Worm (Caenorhabditis elegans) whole organism, dauer: ENCODE measurements around the gene E01G4.6.

Experiments used
- unc-62 ChIP-seq: sonication (generic microtip); optimal IDR thresholded peaks from 2 replicates; lab custom pipeline; 2017; ENCODE audit warnings: missing biosample characterization, missing genetic modification reagents, missing genetic modification characterization

Gene E01G4.6

DNA sequence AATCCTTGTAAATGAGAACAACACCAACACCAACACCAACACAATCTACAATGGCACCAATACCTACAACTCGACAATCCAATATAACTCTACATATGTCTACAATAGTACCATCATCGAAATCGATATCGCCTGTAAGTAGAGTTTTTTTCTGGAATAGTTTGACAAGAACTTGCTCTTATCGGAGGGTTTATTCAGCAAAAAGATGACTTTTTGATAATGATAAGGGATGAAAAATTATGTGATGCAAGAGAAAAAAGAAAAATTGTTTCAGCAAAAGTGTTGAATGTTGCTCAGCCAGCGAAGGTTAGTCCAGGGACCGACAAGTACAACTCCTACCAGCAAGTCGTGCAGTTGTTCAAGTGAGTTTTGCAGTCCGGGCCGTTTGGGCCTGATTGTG is 26.4 kb downstream of the E01G4.6 start:
- TF ChIP-seq unc-62 (GFP tag; lab: Kevin White, UChicago), result no peak

DNA sequence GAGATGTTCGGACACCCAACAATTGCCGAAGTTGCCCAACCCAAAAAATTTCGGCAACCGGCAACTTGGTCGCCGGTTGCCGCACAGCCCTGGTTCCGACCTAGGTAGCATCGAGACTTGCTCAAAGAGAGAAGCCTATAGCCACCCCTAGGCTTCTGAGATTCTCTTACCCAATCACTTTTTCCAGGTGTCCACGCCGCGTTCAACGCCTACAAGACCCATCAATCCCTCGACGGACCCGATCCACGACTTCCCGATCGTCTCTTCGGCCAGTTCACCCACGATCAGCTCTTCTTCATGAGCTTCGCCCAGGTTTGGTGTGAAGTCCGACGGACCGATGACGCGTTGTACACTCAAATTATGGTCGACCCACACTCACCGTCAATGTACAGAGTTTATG is 33.6 kb downstream of the E01G4.6 start:
- no peak for TF ChIP-seq unc-62 (GFP tag; lab: Kevin White, UChicago)

DNA sequence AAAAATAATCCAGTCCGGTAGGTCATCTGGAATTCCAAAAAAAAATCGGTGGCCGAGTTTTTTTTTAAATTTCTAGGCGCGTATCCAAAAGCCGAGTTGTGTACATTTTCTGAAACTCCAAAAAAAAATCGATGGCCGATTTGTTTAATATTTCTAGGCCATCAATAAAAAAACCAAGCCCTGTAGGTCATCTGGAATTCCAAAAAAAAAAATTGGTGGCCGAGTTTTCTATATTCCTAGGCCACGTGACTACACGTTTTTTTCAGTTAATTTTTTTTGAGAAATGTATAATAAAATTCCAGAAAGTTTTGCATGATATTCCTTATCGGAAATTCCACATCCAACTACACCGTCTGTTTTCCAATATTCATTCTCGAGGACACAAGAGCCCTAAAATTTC is 35.4 kb downstream of the E01G4.6 start, which contains the start of gene sre-45:
sre-45 (plus strand) TSS at position 301 of the 400 bp plus-strand sequence.
- TF ChIP-seq unc-62 (GFP tag; lab: Kevin White, UChicago), result no peak

DNA sequence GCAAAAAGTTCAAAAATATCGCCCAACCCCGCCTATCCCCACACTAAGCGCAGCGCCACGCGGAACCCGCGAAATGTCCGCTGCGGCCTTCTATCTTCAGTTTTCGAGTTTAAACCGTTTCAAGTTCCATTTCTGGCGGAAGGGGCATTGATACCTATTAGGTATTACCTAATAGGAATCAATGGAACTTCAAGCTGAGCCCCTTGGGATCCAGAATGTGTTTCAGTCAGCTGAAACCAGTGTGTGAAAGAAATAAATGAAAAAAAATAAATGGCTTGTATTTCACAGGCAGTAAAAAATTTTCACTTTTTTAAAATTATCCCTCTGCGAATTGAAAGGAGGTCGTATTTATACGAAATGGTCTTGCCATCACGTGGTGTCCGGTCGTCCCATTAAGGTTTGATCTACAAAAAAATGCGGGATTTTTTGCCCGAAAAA is 39.0 kb downstream of the E01G4.6 start:
- TF ChIP-seq unc-62 (GFP tag; lab: Kevin White, UChicago), result no peak

DNA sequence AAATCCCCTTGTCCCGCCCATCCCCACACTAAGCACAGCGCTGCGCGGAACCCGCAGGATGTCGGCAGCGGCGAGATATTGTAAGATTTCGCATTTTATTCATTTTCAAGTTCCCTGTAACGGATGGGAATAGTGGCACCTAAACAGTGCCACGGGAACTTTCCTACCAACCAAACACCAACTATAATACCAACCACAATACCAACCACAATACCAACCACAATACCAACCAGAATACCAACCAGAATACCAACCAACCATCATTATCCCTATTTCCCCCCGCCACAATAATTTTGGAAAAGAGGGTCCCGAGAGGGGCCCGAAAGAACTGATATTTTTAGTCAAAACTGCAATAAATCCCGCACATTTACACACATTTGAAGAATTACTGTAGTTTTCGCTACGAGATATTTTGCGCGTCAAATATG is 39.8 kb downstream of the E01G4.6 start:
- TF ChIP-seq unc-62 (GFP tag; lab: Kevin White, UChicago), result no peak

DNA sequence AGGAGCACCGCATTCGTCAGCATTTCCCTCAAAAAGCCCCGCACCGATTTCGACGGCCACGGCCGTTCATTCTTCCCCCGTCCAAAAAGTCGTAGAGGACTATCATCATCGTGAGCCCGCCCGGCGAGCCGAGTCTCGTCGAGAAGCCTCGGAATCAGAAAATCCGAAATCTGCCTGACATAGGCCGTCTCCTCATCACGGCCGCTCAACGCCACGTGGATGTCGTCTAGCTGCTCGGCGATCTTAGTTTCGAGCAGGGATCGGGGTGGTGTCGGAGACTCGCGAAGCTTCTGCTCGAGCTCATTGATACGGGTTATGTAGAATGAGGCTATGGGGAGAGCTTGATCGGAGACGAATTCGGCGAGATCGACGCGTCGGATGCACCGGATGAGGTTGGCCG is 46.9 kb downstream of the E01G4.6 start:
- no peak for TF ChIP-seq unc-62 (GFP tag; lab: Kevin White, UChicago)

DNA sequence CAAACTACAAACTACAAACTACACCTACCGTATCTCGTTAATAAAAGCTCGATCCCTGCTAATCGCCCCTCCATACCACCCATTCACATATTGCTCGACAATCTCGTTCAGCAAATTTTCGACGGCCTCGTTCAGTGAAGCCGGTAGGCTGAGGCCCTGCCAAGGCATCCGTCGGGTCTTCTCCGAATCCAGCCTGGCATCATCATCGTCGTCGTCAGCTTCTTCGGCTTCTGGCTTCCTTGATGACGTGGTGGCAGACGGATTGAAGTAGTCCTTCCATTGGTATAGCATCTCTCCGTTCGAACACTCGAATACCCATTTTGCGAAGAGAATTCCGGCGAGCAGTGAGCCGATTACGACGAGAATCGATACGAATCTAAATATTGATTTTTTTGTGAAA is 48.5 kb downstream of the E01G4.6 start:
- TF ChIP-seq unc-62 (GFP tag; lab: Kevin White, UChicago), result no peak

DNA sequence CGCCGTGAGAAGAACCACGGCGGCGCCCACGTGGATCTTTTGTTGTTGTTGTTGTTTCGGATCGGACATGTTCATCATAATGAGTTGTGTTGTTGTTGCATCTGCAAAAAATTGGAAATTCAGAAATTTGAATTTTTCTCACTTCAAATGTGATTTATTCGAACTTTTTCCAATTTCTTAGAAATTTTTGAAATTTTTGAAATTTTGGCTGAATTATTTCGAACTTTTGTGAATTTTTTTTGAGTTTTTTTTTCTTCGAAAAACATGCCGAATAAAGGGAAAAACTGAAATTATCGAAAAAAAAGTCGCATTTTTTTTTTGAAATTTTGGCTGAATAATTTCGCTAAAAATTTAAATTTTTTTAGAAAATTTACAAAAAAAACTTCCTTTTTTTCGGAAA is 48.9 kb downstream of the E01G4.6 start, which contains the start of gene snx-14:
snx-14 (minus strand) TSS at position 101 of the 400 bp plus-strand sequence.
- no peak for TF ChIP-seq unc-62 (GFP tag; lab: Kevin White, UChicago)
